Fruit fly (Drosophila melanogaster) whole organism, adult: Measurements from ENCODE around the gene CG4133.

ENCODE experiments used
- CG11617 ChIP-seq: fragments of 200-800 bp; sonication (Bioruptor generic); optimal IDR thresholded peaks from 2 replicates; lab custom pipeline; 2017; ENCODE audit warnings: mild to moderate bottlenecking, missing biosample characterization, missing genetic modification reagents, missing genetic modification characterization
- CG12768 ChIP-seq: fragments of 200-800 bp; sonication (Bioruptor generic); optimal IDR thresholded peaks from 2 replicates; lab custom pipeline; 2017; ENCODE audit warnings: missing biosample characterization, missing genetic modification characterization, mild to moderate bottlenecking, moderate library complexity, missing genetic modification reagents
- CG14711 ChIP-seq: fragments of 200-800 bp; sonication (Bioruptor generic); optimal IDR thresholded peaks from 2 replicates; lab custom pipeline; 2018; ENCODE audit warnings: missing biosample characterization, mild to moderate bottlenecking, missing genetic modification characterization, moderate library complexity
- CG1620 ChIP-seq: fragments of 200-800 bp; sonication (Bioruptor generic); optimal IDR thresholded peaks from 2 replicates; lab custom pipeline; 2016; ENCODE audit warnings: missing biosample characterization, missing genetic modification characterization
- CG33017 ChIP-seq: fragments of 200-800 bp; sonication (Bioruptor generic); optimal IDR thresholded peaks from 2 replicates; lab custom pipeline; 2018; ENCODE audit warnings: missing biosample characterization, mild to moderate bottlenecking, missing genetic modification characterization, moderate library complexity
- CG5204 ChIP-seq: fragments of 200-800 bp; sonication (Bioruptor generic); optimal IDR thresholded peaks from 2 replicates; lab custom pipeline; 2016; ENCODE audit warnings: missing biosample characterization, missing genetic modification characterization
- CG7045 ChIP-seq: fragments of 200-800 bp; sonication (Bioruptor generic); optimal IDR thresholded peaks from 2 replicates; lab custom pipeline; 2017; ENCODE audit warnings: missing biosample characterization, mild to moderate bottlenecking, missing genetic modification characterization
- CG7101 ChIP-seq: fragments of 200-800 bp; sonication (Bioruptor generic); optimal IDR thresholded peaks from 2 replicates; lab custom pipeline; 2018; ENCODE audit warnings: missing biosample characterization, mild to moderate bottlenecking, missing genetic modification characterization, moderate library complexity
- Clk ChIP-seq: fragments of 200-800 bp; sonication (Bioruptor generic); optimal IDR thresholded peaks from 2 replicates; lab custom pipeline; 2017; ENCODE audit warnings: missing biosample characterization, missing genetic modification characterization
- Crg-1 ChIP-seq: fragments of 200-800 bp; sonication (Bioruptor generic); optimal IDR thresholded peaks from 2 replicates; lab custom pipeline; 2016; ENCODE audit warnings: missing biosample characterization, missing genetic modification characterization
- Hr96 ChIP-seq: fragments of 200-800 bp; sonication (Bioruptor generic); optimal IDR thresholded peaks from 2 replicates; lab custom pipeline; 2016; ENCODE audit warnings: missing biosample characterization, missing genetic modification characterization
- Mnt ChIP-seq: fragments of 200-800 bp; sonication (Bioruptor generic); optimal IDR thresholded peaks from 2 replicates; lab custom pipeline; 2016; ENCODE audit warnings: missing biosample characterization, mild to moderate bottlenecking, missing genetic modification characterization
- bab1 ChIP-seq: fragments of 200-800 bp; sonication (Bioruptor generic); optimal IDR thresholded peaks from 3 replicates; lab custom pipeline; 2019; ENCODE audit warnings: missing biosample characterization, mild to moderate bottlenecking, missing genetic modification characterization, moderate library complexity
- cic ChIP-seq: fragments of 200-800 bp; sonication (Bioruptor generic); optimal IDR thresholded peaks from 2 replicates; lab custom pipeline; 2017; ENCODE audit warnings: missing biosample characterization, mild to moderate bottlenecking, missing genetic modification characterization, moderate library complexity
- cnc ChIP-seq, 2 experiments: fragments of >200 bp; optimal IDR thresholded peaks; 2 replicates each; lab custom pipeline; 2017
- kay ChIP-seq: fragments of 200-800 bp; sonication (Bioruptor generic); peaks from one replicate; lab custom pipeline; 2016; ENCODE audit warnings: missing biosample characterization, missing genetic modification characterization, borderline replicate concordance
- ovo ChIP-seq: fragments of 200-800 bp; sonication (Bioruptor generic); optimal IDR thresholded peaks from 2 replicates; lab custom pipeline; 2016; ENCODE audit warnings: missing biosample characterization, missing genetic modification characterization
- pad ChIP-seq: fragments of 200-800 bp; sonication (Bioruptor generic); optimal IDR thresholded peaks from 3 replicates; lab custom pipeline; 2017; ENCODE audit warnings: missing biosample characterization, missing genetic modification characterization, mild to moderate bottlenecking, moderate library complexity, missing genetic modification reagents
- tj ChIP-seq: fragments of 200-800 bp; sonication (Bioruptor generic); optimal IDR thresholded peaks from 3 replicates; lab custom pipeline; 2017; ENCODE audit warnings: missing biosample characterization, mild to moderate bottlenecking, missing genetic modification characterization, moderate library complexity
- toe ChIP-seq: fragments of 200-800 bp; sonication (Bioruptor generic); optimal IDR thresholded peaks from 2 replicates; lab custom pipeline; 2016; ENCODE audit warnings: missing biosample characterization, missing genetic modification characterization

CG4133 gene

DNA sequence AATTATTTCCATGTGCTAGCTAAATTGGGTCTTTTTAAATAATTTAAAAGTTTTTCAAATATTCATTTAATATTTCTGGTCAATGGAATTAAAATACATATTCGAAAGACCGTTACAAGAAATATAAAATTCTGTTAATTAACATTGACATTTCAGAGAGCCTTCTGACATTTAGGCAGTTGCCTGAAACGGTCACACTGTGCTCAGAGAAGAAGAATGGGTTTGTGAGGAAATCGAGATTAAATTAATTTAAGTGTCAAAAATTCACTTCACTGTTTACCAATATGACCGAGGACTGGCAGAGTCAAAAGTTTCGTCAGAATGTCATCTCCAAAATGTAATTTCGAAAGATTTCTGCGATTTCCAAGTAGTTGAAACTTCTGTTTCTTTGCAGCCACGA is 17.5 kb downstream of the CG4133 start, which contains the start of gene MED15:
Gene MED15, plus strand, starts transcription at position 185 of the 400 bp plus-strand sequence.
- no peak for TF ChIP-seq cic (GFP tag; lab: Kevin White, UChicago)
- no peak for TF ChIP-seq Clk (GFP tag; lab: Kevin White, UChicago)
- no peak for TF ChIP-seq cnc (optimal IDR thresholded peaks at IDR 0.05; lab: Kevin White, UChicago)
- TF ChIP-seq CG14711: no peak
- no peak for TF ChIP-seq Mnt (GFP tag; lab: Kevin White, UChicago)
- TF ChIP-seq Hr96 (GFP tag; lab: Kevin White, UChicago): no peak
- no peak for TF ChIP-seq toe (GFP tag; lab: Kevin White, UChicago)
- peak; percentile 90 for TF ChIP-seq kay (GFP tag; lab: Kevin White, UChicago)

DNA sequence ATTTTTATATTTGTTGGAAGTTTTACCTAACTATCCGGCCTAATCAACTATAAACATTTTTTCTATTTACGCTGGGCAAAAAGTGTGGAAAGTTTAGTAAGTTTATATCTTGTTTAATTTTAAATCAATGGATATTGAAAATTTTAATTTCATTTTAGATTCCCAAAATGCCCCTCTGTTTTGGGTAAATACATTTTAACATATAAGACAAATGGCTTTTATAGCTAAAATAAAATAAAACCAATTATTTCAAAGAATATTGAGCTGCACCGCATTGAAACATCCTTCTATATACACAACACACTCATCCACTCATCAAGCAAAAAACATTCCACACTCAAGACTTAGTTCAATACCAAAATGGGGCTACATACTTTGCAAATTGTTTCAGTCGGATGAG is 20.6 kb downstream of the CG4133 start, which contains the start of gene ush:
Gene ush, plus strand, starts transcription at position 301 of the 400 bp plus-strand sequence.
- TF ChIP-seq cnc (optimal IDR thresholded peaks at IDR 0.05; lab: Kevin White, UChicago): no peak
- no peak for TF ChIP-seq CG5204
- TF ChIP-seq cic (GFP tag; lab: Kevin White, UChicago): no peak
- TF ChIP-seq CG12768 (GFP tag; lab: Kevin White, UChicago): no peak
- no peak for TF ChIP-seq kay (GFP tag; lab: Kevin White, UChicago)
- TF ChIP-seq CG33017: no peak
- no peak for TF ChIP-seq Mnt (GFP tag; lab: Kevin White, UChicago)
- no peak for TF ChIP-seq CG1620 (GFP tag; lab: Kevin White, UChicago)

DNA sequence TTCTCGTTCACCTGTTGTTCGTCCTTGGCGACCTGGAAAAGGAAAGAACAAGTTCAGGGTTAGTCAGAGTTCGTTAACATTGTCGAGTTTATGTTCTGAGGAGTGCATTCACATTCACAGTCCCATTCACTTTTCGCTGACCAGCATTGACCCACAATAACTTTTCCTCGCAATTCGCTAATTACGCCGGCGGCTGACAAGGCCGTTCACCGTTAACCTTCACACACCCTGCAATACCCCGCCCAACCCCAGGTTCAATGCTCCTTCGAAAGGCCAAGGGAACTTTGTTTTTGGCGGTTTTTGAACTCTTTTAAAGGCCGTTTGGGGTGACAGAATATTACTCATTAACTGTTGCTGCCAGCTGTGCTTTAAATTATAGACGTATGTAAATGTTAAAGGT is 22.8 kb downstream of the CG4133 start:
- TF ChIP-seq Hr96 (GFP tag; lab: Kevin White, UChicago): no peak
- TF ChIP-seq pad (GFP tag; lab: Kevin White, UChicago): no peak
- no peak for TF ChIP-seq CG33017
- TF ChIP-seq Crg-1 (GFP tag; lab: Kevin White, UChicago): no peak
- no peak for TF ChIP-seq cnc (optimal IDR thresholded peaks at IDR 0.05; lab: Kevin White, UChicago)

DNA sequence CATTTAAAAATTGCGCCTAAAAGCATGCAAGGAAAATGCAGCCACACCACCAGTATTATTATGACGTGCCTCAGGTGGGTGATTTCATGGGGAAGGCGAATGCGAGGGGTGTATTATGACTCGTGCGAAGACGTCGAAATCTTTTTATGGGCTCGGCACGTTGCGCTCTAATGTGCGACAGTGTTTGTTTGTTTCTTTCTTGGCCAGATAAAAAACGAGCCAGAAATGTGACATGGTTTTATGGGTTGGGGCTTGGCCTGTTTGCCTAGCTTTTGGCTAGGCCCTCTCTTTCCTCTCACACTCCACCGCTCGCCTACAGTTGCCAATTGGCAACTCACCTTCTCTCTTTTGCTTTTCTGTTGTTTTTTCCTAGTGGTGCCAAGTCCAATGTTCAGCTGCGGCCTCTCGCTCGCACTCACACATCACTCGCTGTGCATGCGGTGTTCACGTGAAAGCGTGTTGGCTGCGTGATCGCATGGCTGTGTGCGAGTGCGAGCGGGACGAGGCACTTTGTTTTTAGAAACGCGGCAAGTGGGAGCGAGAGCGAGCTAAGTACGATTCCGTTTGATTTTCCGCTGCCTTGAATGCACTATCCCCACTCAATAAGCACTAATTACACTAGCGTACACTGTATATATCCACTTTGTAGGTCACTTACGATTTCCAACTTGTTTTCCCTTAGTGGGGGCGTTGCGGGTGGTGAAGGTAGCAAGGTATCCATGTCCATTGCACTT is 23.6 kb downstream of the CG4133 start:
- TF ChIP-seq Clk (GFP tag; lab: Kevin White, UChicago): peak; percentile 84
- TF ChIP-seq bab1 (GFP tag; lab: Kevin White, UChicago): peak; percentile 41
- peak; percentile 97 for TF ChIP-seq Hr96 (GFP tag; lab: Kevin White, UChicago)
- peak; percentile 82 for TF ChIP-seq tj (GFP tag; lab: Kevin White, UChicago)
- TF ChIP-seq ovo (GFP tag; lab: Kevin White, UChicago): peak; percentile 80
- TF ChIP-seq CG14711: peak; percentile 2
- peak; percentile 92 for TF ChIP-seq toe (GFP tag; lab: Kevin White, UChicago)
- TF ChIP-seq Mnt (GFP tag; lab: Kevin White, UChicago): peak; percentile 94
- peak; percentile 88 for TF ChIP-seq cic (GFP tag; lab: Kevin White, UChicago)
- peak; percentile 83 for TF ChIP-seq CG11617 (GFP tag; lab: Kevin White, UChicago)
- TF ChIP-seq CG5204: peak; percentile 81
- peak; percentile 54 for TF ChIP-seq CG1620 (GFP tag; lab: Kevin White, UChicago)
- peak; percentile 61 for TF ChIP-seq CG7101
- peak; percentile 85 for TF ChIP-seq CG7045 (GFP tag; lab: Kevin White, UChicago)
- peak; percentile 99 for TF ChIP-seq kay (GFP tag; lab: Kevin White, UChicago)
- peak; percentile 66 for TF ChIP-seq pad (GFP tag; lab: Kevin White, UChicago)
- peak; percentile 89 for TF ChIP-seq CG33017
- peak; percentile 32 for TF ChIP-seq Crg-1 (GFP tag; lab: Kevin White, UChicago)
- TF ChIP-seq cnc (optimal IDR thresholded peaks at IDR 0.05; lab: Kevin White, UChicago): peak in 1 of 2 experiments; percentile 28
- peak; percentile 99 for TF ChIP-seq CG12768 (GFP tag; lab: Kevin White, UChicago)

DNA sequence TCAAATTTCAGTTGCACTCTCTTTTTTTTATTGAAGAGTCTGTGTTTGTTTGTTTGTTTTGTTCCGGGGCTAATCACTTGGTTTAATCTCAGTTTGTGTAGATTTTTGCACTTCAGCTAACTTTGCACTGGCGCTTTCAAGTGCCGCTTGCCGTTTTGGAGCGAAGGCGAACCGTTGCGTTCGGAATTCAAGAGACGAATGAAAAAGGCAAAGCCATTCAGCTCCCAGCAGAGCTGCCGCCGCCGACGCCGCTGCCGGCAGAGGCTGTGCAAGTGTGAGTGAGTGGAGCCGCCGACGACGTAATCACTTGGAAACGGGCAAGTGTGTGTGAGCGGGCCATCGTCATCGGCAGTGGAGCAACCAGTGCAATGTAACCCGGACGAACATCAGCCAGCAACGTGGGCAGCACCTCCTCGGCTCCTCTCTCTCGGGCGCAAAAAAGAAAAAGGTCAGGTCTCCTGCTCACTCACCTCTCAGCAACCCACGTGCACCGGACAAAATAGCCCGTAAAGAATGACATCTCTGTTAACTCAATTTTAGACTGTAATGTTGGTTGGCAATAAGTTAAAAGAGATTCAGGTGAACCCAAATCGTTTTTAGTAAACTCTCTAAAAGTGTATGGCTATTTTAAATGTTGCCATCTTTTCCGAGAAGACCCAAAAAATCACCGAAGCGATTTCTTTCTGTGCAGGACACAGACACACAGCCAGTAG is 24.3 kb downstream of the CG4133 start, which contains the start of gene cbt:
Gene cbt, minus strand, starts transcription at position 206 of the 713 bp plus-strand sequence.
- TF ChIP-seq CG11617 (GFP tag; lab: Kevin White, UChicago): peak; percentile 95
- peak; percentile 84 for TF ChIP-seq CG1620 (GFP tag; lab: Kevin White, UChicago)
- peak; percentile 71 for TF ChIP-seq ovo (GFP tag; lab: Kevin White, UChicago)
- peak; percentile 98 for TF ChIP-seq Hr96 (GFP tag; lab: Kevin White, UChicago)
- TF ChIP-seq tj (GFP tag; lab: Kevin White, UChicago): peak; percentile 74
- peak; percentile 94 for TF ChIP-seq toe (GFP tag; lab: Kevin White, UChicago)
- TF ChIP-seq CG33017: peak; percentile 95
- peak; percentile 92 for TF ChIP-seq CG14711
- TF ChIP-seq cnc (optimal IDR thresholded peaks at IDR 0.05; lab: Kevin White, UChicago): no peak
- peak; percentile 82 for TF ChIP-seq pad (GFP tag; lab: Kevin White, UChicago)
- peak; percentile 96 for TF ChIP-seq CG5204
- peak; percentile 99 for TF ChIP-seq kay (GFP tag; lab: Kevin White, UChicago)
- peak; percentile 97 for TF ChIP-seq CG7101
- TF ChIP-seq CG12768 (GFP tag; lab: Kevin White, UChicago): peak; percentile 97
- TF ChIP-seq cic (GFP tag; lab: Kevin White, UChicago): peak; percentile 57
- TF ChIP-seq Clk (GFP tag; lab: Kevin White, UChicago): peak; percentile 92
- peak; percentile 91 for TF ChIP-seq bab1 (GFP tag; lab: Kevin White, UChicago)
- peak; percentile 92 for TF ChIP-seq Mnt (GFP tag; lab: Kevin White, UChicago)
- TF ChIP-seq CG7045 (GFP tag; lab: Kevin White, UChicago): peak; percentile 95
- peak; percentile 88 for TF ChIP-seq Crg-1 (GFP tag; lab: Kevin White, UChicago)
